Worm (Caenorhabditis elegans) whole organism, L1 larva: ENCODE results near the gene lgg-3.

Experiments used
- alr-1 ChIP-seq: fragments of 200-800 bp; sonication (Bioruptor generic); optimal IDR thresholded peaks from 2 replicates; lab custom pipeline; 2018; ENCODE audit warnings: borderline replicate concordance, mild to moderate bottlenecking, missing genetic modification characterization, missing compliant biosample characterization
- aly-2 ChIP-seq: fragments of 150-350 bp; optimal IDR thresholded peaks from 2 replicates; lab custom pipeline; 2014; ENCODE audit warnings: missing biosample characterization, missing genetic modification characterization
- ama-1 ChIP-seq: fragments of 150-350 bp; optimal IDR thresholded peaks from 2 replicates; lab custom pipeline; 2014
- blmp-1 ChIP-seq: fragments of 150-350 bp; optimal IDR thresholded peaks from 2 replicates; lab custom pipeline; 2014; ENCODE audit warnings: missing biosample characterization, missing genetic modification characterization
- ceh-63 ChIP-seq: fragments of 200-800 bp; sonication (Bioruptor generic); optimal IDR thresholded peaks from 2 replicates; lab custom pipeline; 2018; ENCODE audit warnings: mild to moderate bottlenecking, missing genetic modification characterization, missing compliant biosample characterization
- ceh-82 ChIP-seq, 3 experiments: fragments of 150-350 bp in 1 of 3; sonication (generic microtip) in 2 of 3; optimal IDR thresholded peaks; 2 replicates each; lab custom pipeline; 2014 to 2017; ENCODE audit warnings: missing biosample characterization in 3 of 3, missing genetic modification characterization in 3 of 3
- dpl-1 ChIP-seq, 3 experiments: fragments of 150-350 bp in 2 of 3; sonication (generic microtip) in 1 of 3; optimal IDR thresholded peaks; 2 replicates each; lab custom pipeline; 2014 to 2017; ENCODE audit warnings: missing biosample characterization in 3 of 3, missing genetic modification characterization in 3 of 3, missing genetic modification reagents in 3 of 3
- efl-1 ChIP-seq, 4 experiments: fragments of 150-350 bp; optimal IDR thresholded peaks in 3 of 4; peaks in 1 of 4; 1 replicate in 1 of 4; 2 replicates in 3 of 4; lab custom pipeline; 2014; ENCODE audit warnings: missing biosample characterization in 2 of 4, missing genetic modification characterization in 2 of 4, missing genetic modification reagents in 2 of 4
- efl-3 ChIP-seq: fragments of 200-800 bp; sonication (Bioruptor generic); optimal IDR thresholded peaks from 2 replicates; lab custom pipeline; 2018; ENCODE audit warnings: mild to moderate bottlenecking, missing genetic modification characterization, missing compliant biosample characterization
- egl-27 ChIP-seq, 2 experiments: fragments of 150-350 bp in 1 of 2; sonication (generic microtip); optimal IDR thresholded peaks; 3 replicates each; lab custom pipeline; 2017 to 2018; ENCODE audit warnings: missing biosample characterization in 2 of 2, missing genetic modification characterization in 2 of 2, missing genetic modification reagents in 2 of 2
- elt-3 ChIP-seq, 6 experiments: fragments of 150-350 bp in 1 of 6; sonication (generic microtip); optimal IDR thresholded peaks; 2 replicates each; lab custom pipeline; 2017 to 2018; ENCODE audit warnings: missing biosample characterization in 6 of 6, missing genetic modification characterization in 6 of 6, inconsistent platforms in 1 of 6
- fkh-4 ChIP-seq: sonication (generic microtip); optimal IDR thresholded peaks from 2 replicates; lab custom pipeline; 2016; ENCODE audit warnings: missing compliant biosample characterization, missing genetic modification characterization, borderline replicate concordance
- hpl-2 ChIP-seq: fragments of 150-350 bp; optimal IDR thresholded peaks from 2 replicates; lab custom pipeline; 2014; ENCODE audit warnings: missing biosample characterization, missing genetic modification reagents, missing genetic modification characterization
- lin-14 ChIP-seq: fragments of 200-800 bp; sonication (Bioruptor generic); optimal IDR thresholded peaks from 2 replicates; lab custom pipeline; 2018; ENCODE audit warnings: mild to moderate bottlenecking, missing genetic modification characterization, moderate library complexity, missing compliant biosample characterization
- lin-35 ChIP-seq, 2 experiments: fragments of 150-350 bp; optimal IDR thresholded peaks; 2 replicates each; lab custom pipeline; 2014; ENCODE audit warnings: missing biosample characterization in 2 of 2, missing genetic modification characterization in 2 of 2, missing genetic modification reagents in 2 of 2
- lin-39 ChIP-seq: fragments of 150-350 bp; optimal IDR thresholded peaks from 2 replicates; lab custom pipeline; 2014; ENCODE audit warnings: missing biosample characterization, missing genetic modification reagents, missing genetic modification characterization
- mep-1 ChIP-seq: fragments of 150-350 bp; optimal IDR thresholded peaks from 2 replicates; lab custom pipeline; 2014; ENCODE audit warnings: missing biosample characterization, missing genetic modification characterization
- nhr-20 ChIP-seq: sonication (generic microtip); optimal IDR thresholded peaks from 2 replicates; lab custom pipeline; 2016; ENCODE audit warnings: mild to moderate bottlenecking, missing genetic modification characterization, missing compliant biosample characterization
- nhr-28 ChIP-seq: fragments of 150-350 bp; optimal IDR thresholded peaks from 2 replicates; lab custom pipeline; 2014; ENCODE audit warnings: missing biosample characterization, missing genetic modification characterization
- nhr-47 ChIP-seq: sonication (generic microtip); optimal IDR thresholded peaks from 2 replicates; lab custom pipeline; 2016; ENCODE audit warnings: mild to moderate bottlenecking, missing genetic modification characterization, moderate library complexity, missing compliant biosample characterization
- nhr-71 ChIP-seq: sonication (generic microtip); optimal IDR thresholded peaks from 2 replicates; lab custom pipeline; 2016; ENCODE audit warnings: mild to moderate bottlenecking, missing genetic modification characterization, moderate library complexity, missing compliant biosample characterization
- nhr-76 ChIP-seq: sonication (generic microtip); optimal IDR thresholded peaks from 2 replicates; lab custom pipeline; 2017; ENCODE audit warnings: missing biosample characterization, missing genetic modification characterization
- nhr-85 ChIP-seq: sonication (generic microtip); peaks from one replicate; lab custom pipeline; 2016; ENCODE audit warnings: missing genetic modification characterization, inconsistent platforms, missing compliant biosample characterization
- pag-3 ChIP-seq: sonication (generic microtip); optimal IDR thresholded peaks from 2 replicates; lab custom pipeline; 2017; ENCODE audit warnings: missing genetic modification characterization, mild to moderate bottlenecking, missing compliant biosample characterization, antibody characterized with exemption, borderline replicate concordance; ENCODE audit not compliant: insufficient read depth
- snu-23 ChIP-seq: sonication (generic microtip); optimal IDR thresholded peaks from 2 replicates; lab custom pipeline; 2016; ENCODE audit warnings: missing genetic modification characterization, missing compliant biosample characterization
- sptf-1 ChIP-seq: fragments of 150-350 bp; optimal IDR thresholded peaks from 2 replicates; lab custom pipeline; 2014; ENCODE audit warnings: missing biosample characterization, missing genetic modification characterization
- sup-37 ChIP-seq: fragments of 200-800 bp; sonication (Bioruptor generic); optimal IDR thresholded peaks from 2 replicates; lab custom pipeline; 2018; ENCODE audit warnings: mild to moderate bottlenecking, missing genetic modification characterization, missing compliant biosample characterization
- tlp-1 ChIP-seq: fragments of 150-350 bp; optimal IDR thresholded peaks from 2 replicates; lab custom pipeline; 2014; ENCODE audit warnings: missing biosample characterization, missing genetic modification characterization
- unc-130 ChIP-seq: fragments of 150-350 bp; optimal IDR thresholded peaks from 2 replicates; lab custom pipeline; 2017; ENCODE audit warnings: missing biosample characterization, missing genetic modification characterization, inconsistent platforms
- unc-98 ChIP-seq: fragments of 200-800 bp; sonication (Bioruptor generic); IDR thresholded peaks from 2 replicates; pipeline ENCODE4 v1.3.6; 2022; ENCODE audit warnings: missing genetic modification characterization, missing compliant biosample characterization
- xbp-1 ChIP-seq: sonication (generic microtip); optimal IDR thresholded peaks from 2 replicates; lab custom pipeline; 2016; ENCODE audit warnings: missing genetic modification characterization, missing compliant biosample characterization
- zag-1 ChIP-seq: fragments of 150-350 bp; optimal IDR thresholded peaks from 2 replicates; lab custom pipeline; 2014; ENCODE audit warnings: missing biosample characterization, missing genetic modification characterization
- zip-4 ChIP-seq: fragments of 200-800 bp; sonication (Bioruptor generic); optimal IDR thresholded peaks from 2 replicates; lab custom pipeline; 2018; ENCODE audit warnings: mild to moderate bottlenecking, missing genetic modification characterization, moderate library complexity, missing compliant biosample characterization

The lgg-3 gene

ce11 chrIII:5715467-5715866 is 17.7 kb upstream of the lgg-3 start (continued):
- peak; percentile 55 to 64 for TF ChIP-seq lin-35 (GFP tag; optimal IDR thresholded peaks at IDR 0.05; lab: Kevin White, UChicago)
- TF ChIP-seq blmp-1 (tag; lab: Kevin White, UChicago), result peak; percentile 52
- TF ChIP-seq nhr-85, result no peak
- no peak for TF ChIP-seq nhr-76
- no peak for TF ChIP-seq unc-98 (GFP tag; lab: Robert Waterston, UW)
- TF ChIP-seq lin-39 (tag; lab: Kevin White, UChicago), result no peak
- no peak for TF ChIP-seq alr-1 (tag; lab: Kevin White, UChicago)
- TF ChIP-seq zip-4 (GFP tag; lab: Kevin White, UChicago), result no peak
- peak; percentile 74 for TF ChIP-seq mep-1 (tag; lab: Kevin White, UChicago)
- TF ChIP-seq unc-130 (tag; lab: Kevin White, UChicago), result no peak
- no peak for TF ChIP-seq ama-1 (lab: Kevin White, UChicago)
- peak in 2 of 3 experiments; percentile 49 to 62 for TF ChIP-seq dpl-1 (GFP tag; optimal IDR thresholded peaks at IDR 0.05; lab: Kevin White, UChicago)
- TF ChIP-seq lin-14, result peak; percentile 90
- no peak for TF ChIP-seq tlp-1 (tag; lab: Kevin White, UChicago)
- peak; percentile 36 for TF ChIP-seq xbp-1 (tag; lab: Kevin White, UChicago)
- no peak for TF ChIP-seq efl-3 (GFP tag; lab: Kevin White, UChicago)
- peak in 1 of 6 experiments; percentile 44 for TF ChIP-seq elt-3 (tag; optimal IDR thresholded peaks at IDR 0.05; lab: Kevin White, UChicago)
- TF ChIP-seq pag-3 (tag; lab: Kevin White, UChicago), result no peak
- TF ChIP-seq nhr-20 (tag; lab: Kevin White, UChicago), result peak; percentile 5
- no peak for TF ChIP-seq nhr-28 (tag; lab: Kevin White, UChicago)
- no peak for TF ChIP-seq egl-27 (tag; optimal IDR thresholded peaks at IDR 0.05; lab: Kevin White, UChicago)
- no peak for TF ChIP-seq ceh-63 (GFP tag; lab: Kevin White, UChicago)
- TF ChIP-seq hpl-2, result no peak
- no peak for TF ChIP-seq zag-1 (tag; lab: Kevin White, UChicago)
- TF ChIP-seq ceh-82 (tag; optimal IDR thresholded peaks at IDR 0.05; lab: Kevin White, UChicago), result peak; percentile 7 to 87 (median 68)
- no peak for TF ChIP-seq sptf-1 (tag; lab: Kevin White, UChicago)
- TF ChIP-seq nhr-47 (tag; lab: Kevin White, UChicago), result peak; percentile 40
- no peak for TF ChIP-seq sup-37 (GFP tag; lab: Kevin White, UChicago)
- peak; percentile 58 for TF ChIP-seq nhr-71 (tag; lab: Kevin White, UChicago)
- TF ChIP-seq fkh-4 (tag; lab: Kevin White, UChicago), result no peak

ce11 chrIII:5714984-5715454 is 17.2 kb upstream of the lgg-3 start:
- TF ChIP-seq blmp-1 (tag; lab: Kevin White, UChicago) (peak; percentile 31), aly-2 (tag; lab: Kevin White, UChicago) (no peak), nhr-85 (peak; percentile 56), efl-1 (optimal IDR thresholded peaks at IDR 0.05; lab: Kevin White, UChicago) (no peak), efl-1 (GFP tag; optimal IDR thresholded peaks at IDR 0.05 in 1 of 2; lab: Kevin White, UChicago) (peak in 1 of 2 experiments; percentile 78)

ce11 chrIII:5714230-5714983 is 16.6 kb upstream of the lgg-3 start, which contains the start of gene arf-1:
TSS of gene arf-1 (plus strand) at chrIII:5714886.
- TF ChIP-seq lin-14 (peak; percentile 1), snu-23 (GFP tag; lab: Kevin White, UChicago) (no peak), zag-1 (tag; lab: Kevin White, UChicago) (no peak), lin-35 (GFP tag; optimal IDR thresholded peaks at IDR 0.05; lab: Kevin White, UChicago) (peak in 1 of 2 experiments; percentile 29), elt-3 (tag; optimal IDR thresholded peaks at IDR 0.05; lab: Kevin White, UChicago) (peak in 1 of 6 experiments; percentile 8)
